Worm (Caenorhabditis elegans) whole organism, midembryonic: ENCODE measurements around the gene F37C4.5.
"Not testable (repeated sequence)": the region's sequence is repeated elsewhere in the genome, so short reads cannot be mapped to it uniquely, and the experiment has no call there.

Experiments
- T22C8.4 ChIP-seq: fragments of 200-800 bp; sonication (Bioruptor generic); IDR thresholded peaks from 2 replicates; pipeline ENCODE4 v1.3.6; 2022; ENCODE audit warnings: missing genetic modification characterization, missing compliant biosample characterization
- cog-1 ChIP-seq: sonication (generic microtip); optimal IDR thresholded peaks from 2 replicates; lab custom pipeline; 2016; ENCODE audit warnings: missing genetic modification characterization, missing compliant biosample characterization
- flt-1 ChIP-seq: fragments of 200-800 bp; sonication (Bioruptor generic); IDR thresholded peaks from 2 replicates; pipeline ENCODE4 v1.3.6; 2022; ENCODE audit warnings: missing genetic modification characterization, missing compliant biosample characterization
- klf-2 ChIP-seq: fragments of 200-800 bp; sonication (Bioruptor generic); conservative IDR thresholded peaks from 2 replicates; pipeline ENCODE4 v1.3.6; 2022; ENCODE audit warnings: missing genetic modification reagents, missing genetic modification characterization, missing compliant biosample characterization
- med-1 ChIP-seq: sonication (generic microtip); optimal IDR thresholded peaks from 2 replicates; lab custom pipeline; 2017; ENCODE audit warnings: missing genetic modification characterization, mild to moderate bottlenecking, missing compliant biosample characterization, antibody characterized with exemption, missing genetic modification reagents; ENCODE audit not compliant: insufficient read depth
- ref-1 ChIP-seq: fragments of 200-800 bp; sonication (Bioruptor generic); conservative IDR thresholded peaks from 2 replicates; pipeline ENCODE4 v1.3.6; 2022; ENCODE audit warnings: missing genetic modification reagents, missing genetic modification characterization, missing compliant biosample characterization
- tab-1 ChIP-seq: fragments of 200-800 bp; sonication (Bioruptor generic); IDR thresholded peaks from 2 replicates; pipeline ENCODE4 v1.3.6; 2022; ENCODE audit warnings: missing genetic modification characterization, missing compliant biosample characterization
- ztf-23 ChIP-seq: fragments of 200-800 bp; sonication (Bioruptor generic); IDR thresholded peaks from 2 replicates; pipeline ENCODE4 v1.3.6; 2022; ENCODE audit warnings: missing genetic modification reagents, missing genetic modification characterization, missing compliant biosample characterization
- ztf-29 ChIP-seq: fragments of 200-800 bp; sonication (Bioruptor generic); IDR thresholded peaks from 2 replicates; pipeline ENCODE4 v1.3.6; 2022; ENCODE audit warnings: missing genetic modification reagents, missing genetic modification characterization, missing compliant biosample characterization

The F37C4.5 gene

DNA sequence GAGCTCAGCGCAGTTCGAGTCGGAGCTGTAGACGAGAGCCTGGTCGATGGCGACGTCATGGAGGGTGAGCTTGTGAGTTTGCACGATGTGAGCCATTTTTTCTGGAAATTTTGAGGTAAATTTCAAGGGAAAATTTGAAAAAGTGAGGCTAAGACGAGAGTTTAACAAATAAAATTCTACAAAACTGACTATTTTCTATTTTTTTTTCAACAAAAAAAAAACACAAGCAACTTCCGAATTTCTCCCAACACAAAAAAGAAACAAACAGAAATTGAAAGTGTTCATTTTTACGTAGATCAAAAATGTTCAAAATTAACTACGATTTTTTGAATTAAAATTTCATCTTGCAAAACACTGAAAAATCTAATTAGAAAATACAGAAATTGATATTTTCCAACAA, at the start of gene F37C4.5:
Gene F37C4.5, minus strand, starts transcription at position 101 of the 400 bp plus-strand sequence.
- TF ChIP-seq ref-1 (GFP tag; lab: Robert Waterston, UW) (no peak), klf-2 (GFP tag; lab: Robert Waterston, UW) (no peak), med-1 (no peak), flt-1 (GFP tag; lab: Robert Waterston, UW) (no peak), ztf-29 (GFP tag; lab: Robert Waterston, UW) (no peak), tab-1 (GFP tag; lab: Robert Waterston, UW) (no peak), cog-1 (tag; lab: Kevin White, UChicago) (no peak), ztf-23 (GFP tag; lab: Robert Waterston, UW) (no peak), T22C8.4 (GFP tag; lab: Robert Waterston, UW) (no peak)

DNA sequence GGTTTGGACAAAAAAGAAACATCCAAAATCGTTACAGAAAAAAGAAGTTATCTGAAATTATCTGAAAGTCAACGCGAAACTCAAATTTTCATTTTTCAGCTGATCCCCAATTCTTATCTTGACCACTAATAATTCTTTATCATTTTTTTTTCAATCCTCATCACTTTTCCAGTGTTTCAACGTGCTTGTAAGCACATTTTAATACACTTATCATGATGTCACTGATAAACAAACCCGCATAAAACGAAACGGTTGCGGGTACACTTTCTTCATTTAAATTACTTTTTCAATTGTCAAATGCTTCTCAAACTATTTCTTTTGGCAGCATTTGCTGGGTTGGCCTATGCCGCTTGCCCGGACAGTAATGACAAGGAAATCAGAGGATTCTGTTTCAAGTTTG, 48.3 kb upstream of the F37C4.5 start, which contains the start of gene clec-67:
Gene clec-67, plus strand, starts transcription at position 268 of the 400 bp plus-strand sequence.
- no peak for TF ChIP-seq flt-1 (GFP tag; lab: Robert Waterston, UW)
- no peak for TF ChIP-seq cog-1 (tag; lab: Kevin White, UChicago)

DNA sequence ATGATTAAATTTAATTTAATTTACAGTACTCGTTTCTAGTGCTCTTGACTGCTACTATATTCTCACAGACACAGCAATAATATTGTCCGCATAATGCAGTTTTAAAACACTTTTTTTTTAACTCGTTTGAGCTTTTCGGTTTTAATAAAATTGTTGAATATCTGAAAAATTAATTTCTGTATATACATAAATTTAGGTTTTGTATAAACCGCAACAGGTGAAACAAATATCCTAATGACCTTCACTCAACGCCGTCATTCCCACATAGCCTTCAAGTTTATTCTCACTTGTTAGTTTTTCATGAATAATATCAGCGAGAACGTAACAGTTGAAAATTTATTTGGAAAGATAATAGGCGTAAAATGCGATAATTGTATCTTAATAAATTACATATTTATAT, 45.9 kb upstream of the F37C4.5 start, which contains the start of gene srz-19:
Gene srz-19, plus strand, starts transcription at position 301 of the 400 bp plus-strand sequence.
- TF ChIP-seq flt-1 (GFP tag; lab: Robert Waterston, UW) (no peak), ztf-29 (GFP tag; lab: Robert Waterston, UW) (no peak), med-1 (no peak), klf-2 (GFP tag; lab: Robert Waterston, UW) (no peak), ref-1 (GFP tag; lab: Robert Waterston, UW) (no peak), ztf-23 (GFP tag; lab: Robert Waterston, UW) (no peak), cog-1 (tag; lab: Kevin White, UChicago) (no peak), tab-1 (GFP tag; lab: Robert Waterston, UW) (no peak), T22C8.4 (GFP tag; lab: Robert Waterston, UW) (no peak)

DNA sequence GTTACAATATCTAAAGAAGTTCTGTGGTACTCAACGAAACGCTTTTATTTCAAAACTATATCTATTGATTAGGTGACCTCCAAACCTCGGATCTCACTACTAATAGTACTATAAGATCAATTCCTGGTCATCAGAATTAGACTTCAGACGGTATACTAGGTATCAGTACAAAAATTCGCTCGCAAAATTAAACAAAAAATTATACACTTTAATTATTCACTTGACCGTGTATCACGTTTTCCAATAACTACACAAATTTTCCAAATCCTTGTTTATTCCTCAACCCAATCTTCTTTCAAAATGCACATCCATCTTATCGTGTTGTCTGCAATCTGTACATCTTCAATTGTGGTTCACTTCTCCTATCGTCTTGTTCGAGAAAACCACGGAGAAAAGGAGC, 44.6 kb upstream of the F37C4.5 start, which contains the start of gene F56D6.23:
Gene F56D6.23, plus strand, starts transcription at position 301 of the 400 bp plus-strand sequence.
- TF ChIP-seq med-1: no peak
- no peak for TF ChIP-seq ztf-23 (GFP tag; lab: Robert Waterston, UW)
- TF ChIP-seq klf-2 (GFP tag; lab: Robert Waterston, UW): no peak

DNA sequence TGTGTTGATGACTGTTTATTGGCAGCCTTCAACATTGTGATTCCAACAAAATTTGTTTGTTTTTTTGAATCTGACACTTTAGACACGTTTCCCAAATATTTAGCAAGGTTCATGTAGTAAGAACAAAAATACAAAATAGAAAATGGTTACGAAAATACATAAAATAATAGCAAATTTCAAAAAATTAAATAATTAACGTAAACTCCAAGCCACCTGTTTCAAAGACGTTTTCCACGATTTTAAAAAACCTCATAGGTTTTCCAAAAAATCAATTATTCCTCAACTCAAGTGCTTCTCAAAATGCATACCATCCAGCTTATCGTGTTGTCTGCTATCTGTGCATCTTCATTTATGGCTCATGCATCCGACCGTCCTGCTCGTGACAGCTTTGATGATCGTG, 43.8 kb upstream of the F37C4.5 start, which contains the start of gene F56D6.14:
Gene F56D6.14, plus strand, starts transcription at position 301 of the 400 bp plus-strand sequence.
- TF ChIP-seq T22C8.4 (GFP tag; lab: Robert Waterston, UW): no peak

DNA sequence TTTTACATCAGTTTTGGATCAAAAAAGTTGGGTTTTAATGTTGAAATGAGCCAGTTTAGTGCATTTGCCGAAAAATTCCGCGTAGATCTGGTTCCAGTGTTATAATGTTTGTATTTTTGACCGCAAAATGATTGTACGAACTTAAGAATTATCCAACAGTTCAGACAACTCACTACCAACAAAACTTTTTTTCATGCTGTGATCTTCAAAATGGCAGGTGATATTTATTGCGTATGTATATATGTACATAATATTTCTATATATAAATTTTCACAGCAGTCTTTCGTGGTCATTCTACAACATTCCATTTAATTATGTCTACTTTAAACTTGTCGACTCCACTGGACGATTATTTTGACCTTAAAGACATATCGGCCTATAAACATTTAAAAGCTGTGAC, 41.7 kb upstream of the F37C4.5 start, which contains the start of gene srz-20:
Gene srz-20, plus strand, starts transcription at position 301 of the 400 bp plus-strand sequence.
- TF ChIP-seq cog-1 (tag; lab: Kevin White, UChicago): no peak
- no peak for TF ChIP-seq tab-1 (GFP tag; lab: Robert Waterston, UW)
- TF ChIP-seq med-1: no peak
- TF ChIP-seq ref-1 (GFP tag; lab: Robert Waterston, UW): no peak
- no peak for TF ChIP-seq T22C8.4 (GFP tag; lab: Robert Waterston, UW)
- TF ChIP-seq klf-2 (GFP tag; lab: Robert Waterston, UW): no peak

DNA sequence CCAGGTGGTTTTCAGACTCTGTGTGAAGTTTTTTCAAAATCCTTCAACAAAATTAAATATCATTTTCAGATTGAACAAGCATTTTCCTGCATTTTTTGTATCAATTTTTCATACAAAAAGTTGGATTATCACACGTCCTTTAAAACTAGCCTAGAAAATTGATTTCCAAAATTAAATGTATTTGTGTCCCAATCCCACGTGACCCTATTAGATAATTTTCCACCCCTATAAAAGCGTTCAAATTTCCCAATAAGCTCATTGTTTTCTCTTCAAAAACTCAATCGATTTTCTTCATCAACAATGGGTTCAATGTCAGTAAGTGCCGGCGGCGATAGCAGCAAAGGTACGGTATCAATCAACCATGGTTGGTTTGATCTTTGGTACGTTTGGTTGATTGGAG, 40.9 kb upstream of the F37C4.5 start, which contains the start of gene F56D6.19:
Gene F56D6.19, plus strand, starts transcription at position 301 of the 400 bp plus-strand sequence.
- TF ChIP-seq flt-1 (GFP tag; lab: Robert Waterston, UW) (no peak), ref-1 (GFP tag; lab: Robert Waterston, UW) (no peak), tab-1 (GFP tag; lab: Robert Waterston, UW) (no peak), T22C8.4 (GFP tag; lab: Robert Waterston, UW) (no peak), med-1 (no peak), ztf-29 (GFP tag; lab: Robert Waterston, UW) (no peak), ztf-23 (GFP tag; lab: Robert Waterston, UW) (no peak), cog-1 (tag; lab: Kevin White, UChicago) (no peak), klf-2 (GFP tag; lab: Robert Waterston, UW) (no peak)

DNA sequence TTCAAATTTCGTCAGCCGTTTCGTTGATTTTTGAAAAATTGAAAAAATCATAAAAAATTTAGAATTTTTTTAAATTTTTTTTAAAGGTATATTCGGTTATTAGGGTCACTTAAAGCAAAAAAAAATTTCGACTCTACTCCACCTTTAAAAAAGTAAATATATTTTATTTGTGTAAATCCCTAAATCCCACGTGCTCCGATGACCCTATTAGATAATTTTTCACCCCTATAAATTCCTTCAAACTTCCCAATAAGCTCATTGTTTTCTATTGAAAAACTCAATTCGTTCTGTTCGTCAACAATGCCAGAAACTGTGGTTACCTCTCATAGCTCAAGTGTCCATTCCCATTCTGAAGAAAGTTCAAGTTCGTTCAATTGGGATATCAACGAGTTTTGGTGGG, 39.0 kb upstream of the F37C4.5 start, which contains the start of gene F56D6.20:
Gene F56D6.20, plus strand, starts transcription at position 301 of the 400 bp plus-strand sequence.
- TF ChIP-seq klf-2 (GFP tag; lab: Robert Waterston, UW) (no peak), ref-1 (GFP tag; lab: Robert Waterston, UW) (no peak), ztf-29 (GFP tag; lab: Robert Waterston, UW) (no peak), tab-1 (GFP tag; lab: Robert Waterston, UW) (no peak), flt-1 (GFP tag; lab: Robert Waterston, UW) (no peak), T22C8.4 (GFP tag; lab: Robert Waterston, UW) (no peak), ztf-23 (GFP tag; lab: Robert Waterston, UW) (no peak), cog-1 (tag; lab: Kevin White, UChicago) (no peak), med-1 (no peak)

DNA sequence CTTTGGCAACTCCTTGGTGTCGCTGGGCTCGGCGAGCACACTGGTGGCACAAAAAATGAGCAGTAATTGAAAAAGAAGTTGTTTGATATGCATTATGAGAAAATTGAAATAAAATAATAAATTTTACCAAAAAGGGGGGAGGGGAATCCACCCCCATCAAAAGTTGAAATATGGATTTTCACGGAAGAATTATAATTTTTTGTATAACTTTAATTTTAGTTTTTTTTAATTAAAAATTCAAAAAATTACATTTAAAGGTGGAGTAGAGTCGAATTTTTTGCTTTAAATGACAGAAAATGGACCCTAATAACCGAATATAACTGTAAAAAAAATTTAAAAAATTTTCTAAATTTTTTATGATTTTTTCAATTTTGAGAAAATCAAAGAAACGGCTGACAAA, 38.2 kb upstream of the F37C4.5 start, which contains the start of gene F56D6.18:
Gene F56D6.18, minus strand, starts transcription at position 101 of the 400 bp plus-strand sequence.
- TF ChIP-seq klf-2 (GFP tag; lab: Robert Waterston, UW); med-1; cog-1 (tag; lab: Kevin White, UChicago): not testable (repeated sequence)

DNA sequence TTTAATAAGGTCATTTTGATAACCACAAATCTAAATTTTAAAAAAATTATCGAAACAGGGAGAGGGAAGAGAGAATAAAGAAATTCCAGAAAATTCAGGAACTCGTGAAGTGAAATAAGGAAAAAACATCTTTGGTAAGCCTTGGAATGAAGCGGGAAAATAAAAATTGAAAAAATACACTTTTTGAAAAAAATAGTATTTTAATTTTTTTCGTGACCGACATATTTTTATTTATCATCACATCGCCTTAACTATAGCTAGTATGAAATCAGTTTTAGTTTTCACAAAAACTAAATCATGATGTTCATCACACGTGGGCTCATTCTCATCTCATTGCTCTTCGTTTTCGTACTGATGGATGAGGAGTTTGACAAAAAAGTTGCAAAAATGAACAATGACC, 35.5 kb upstream of the F37C4.5 start, which contains the start of gene F56D6.13:
Gene F56D6.13, plus strand, starts transcription at position 301 of the 400 bp plus-strand sequence.
- TF ChIP-seq med-1 (no peak), ref-1 (GFP tag; lab: Robert Waterston, UW) (no peak), tab-1 (GFP tag; lab: Robert Waterston, UW) (no peak), ztf-23 (GFP tag; lab: Robert Waterston, UW) (no peak), flt-1 (GFP tag; lab: Robert Waterston, UW) (no peak), cog-1 (tag; lab: Kevin White, UChicago) (no peak), ztf-29 (GFP tag; lab: Robert Waterston, UW) (no peak), klf-2 (GFP tag; lab: Robert Waterston, UW) (no peak), T22C8.4 (GFP tag; lab: Robert Waterston, UW) (no peak)
